Worm (Caenorhabditis elegans): ENCODE measurements around the gene nas-4.

The nas-4 gene

ce11 chrIII:6367712-6368111 lies 47.7 kb downstream of the nas-4 start, which contains the start of the genes C56G2.15 and thoc-2:
TSS of gene C56G2.15 (minus strand) at chrIII:6367899.
TSS of gene thoc-2 (plus strand) at chrIII:6368042.
- TF ChIP-seq lsl-1 (GFP tag; optimal IDR thresholded peaks at IDR 0.05) (peak; percentile 10), hmg-1.2 (GFP tag; IDR thresholded peaks at IDR 0.05) (0 out of 2 replicates have a peak, but pooled peaks have one; percentile 14), zfh-2 (GFP tag; conservative IDR thresholded peaks at IDR 0.05) (no peak), lin-54 (GFP tag; optimal IDR thresholded peaks at IDR 0.05) (no peak), rpc-1 (optimal IDR thresholded peaks at IDR 0.05) (no peak), rpc-1 (tag; optimal IDR thresholded peaks at IDR 0.05) (no peak), cebp-1 (GFP tag; IDR thresholded peaks at IDR 0.05) (no peak), cebp-1 (tag; optimal IDR thresholded peaks at IDR 0.05) (peak; percentile 16), T07F8.4 (tag; optimal IDR thresholded peaks at IDR 0.05) (no peak)

- TF ChIP-seq madf-8 (GFP tag; conservative IDR thresholded peaks at IDR 0.05), result no peak
- no peak for TF ChIP-seq ceh-40 (GFP tag; IDR thresholded peaks at IDR 0.05)
- no peak for TF ChIP-seq attf-3 (GFP tag; conservative IDR thresholded peaks at IDR 0.05)
- no peak for TF ChIP-seq somi-1 (GFP tag; optimal IDR thresholded peaks at IDR 0.05)
- TF ChIP-seq sptf-2 (GFP tag; optimal IDR thresholded peaks at IDR 0.05), result no peak
- TF ChIP-seq B0019.2 (GFP tag; conservative IDR thresholded peaks at IDR 0.05), result no peak
- TF ChIP-seq pbrm-1 (GFP tag; IDR thresholded peaks at IDR 0.05), result no peak
- TF ChIP-seq xnd-1 (tag; optimal IDR thresholded peaks at IDR 0.05), result no peak
- TF ChIP-seq nhr-179 (tag; optimal IDR thresholded peaks at IDR 0.05), result no peak
- no peak for TF ChIP-seq attf-6 (GFP tag; IDR thresholded peaks at IDR 0.05)
- TF ChIP-seq tbx-9 (tag; optimal IDR thresholded peaks at IDR 0.05; ENCODE audit: borderline replicate concordance), result no peak
- no peak for TF ChIP-seq fkh-3 (tag; optimal IDR thresholded peaks at IDR 0.05)
- no peak for TF ChIP-seq ztf-28 (GFP tag; IDR thresholded peaks at IDR 0.05)
- no peak for TF ChIP-seq ceh-58 (GFP tag; IDR thresholded peaks at IDR 0.05)
- TF ChIP-seq nhr-120 (GFP tag; IDR thresholded peaks at IDR 0.05), result no peak
- TF ChIP-seq atf-7 (tag; optimal IDR thresholded peaks at IDR 0.05), result no peak
- no peak for TF ChIP-seq let-607 (tag; optimal IDR thresholded peaks at IDR 0.05)
- TF ChIP-seq lin-40 (tag; optimal IDR thresholded peaks at IDR 0.05), result no peak
- no peak for TF ChIP-seq C06A6.2 (GFP tag; conservative IDR thresholded peaks at IDR 0.05)
Observed at ce11 chrIII:6364395-6364794, 51.1 kb downstream of the nas-4 start.

ce11 chrIII:6362323-6362922 lies 53.0 kb downstream of the nas-4 start:
- TF ChIP-seq lir-1 (GFP tag; conservative IDR thresholded peaks at IDR 0.05) (no peak), repo-1 (tag; optimal IDR thresholded peaks at IDR 0.05) (peak; percentile 24), lin-40 (tag; optimal IDR thresholded peaks at IDR 0.05) (peak; percentile 53), ztf-26 (tag; optimal IDR thresholded peaks at IDR 0.05) (peak; percentile 61), nhr-80 (tag; optimal IDR thresholded peaks at IDR 0.05) (peak; percentile 58), somi-1 (GFP tag; optimal IDR thresholded peaks at IDR 0.05) (peak; percentile 65), lin-26 (GFP tag; IDR thresholded peaks at IDR 0.05) (0 out of 2 replicates have a peak, but pooled peaks have one; percentile 28), C17E4.6 (GFP tag; IDR thresholded peaks at IDR 0.05) (no peak)
